Worm (Caenorhabditis elegans) whole organism, early embryonic: ENCODE measurements around the gene npr-30.

Experiments
- B0310.2 ChIP-seq: sonication (generic microtip); optimal IDR thresholded peaks from 2 replicates; lab custom pipeline; 2016; ENCODE audit warnings: mild to moderate bottlenecking, missing genetic modification characterization, missing compliant biosample characterization
- F13C5.2 ChIP-seq: sonication (generic microtip); optimal IDR thresholded peaks from 2 replicates; lab custom pipeline; 2017; ENCODE audit warnings: mild to moderate bottlenecking, missing genetic modification characterization, inconsistent platforms, missing compliant biosample characterization
- aly-1 ChIP-seq: sonication (generic microtip); optimal IDR thresholded peaks from 2 replicates; lab custom pipeline; 2016; ENCODE audit warnings: missing genetic modification characterization, missing compliant biosample characterization
- ama-1 ChIP-seq: fragments of 150-350 bp; optimal IDR thresholded peaks from 2 replicates; lab custom pipeline; 2014
- ceh-13 ChIP-seq: fragments of 200-800 bp; sonication (Bioruptor generic); optimal IDR thresholded peaks from 2 replicates; lab custom pipeline; 2018; ENCODE audit warnings: mild to moderate bottlenecking, missing genetic modification characterization, missing compliant biosample characterization
- ceh-36 ChIP-seq: sonication (generic microtip); optimal IDR thresholded peaks from 2 replicates; lab custom pipeline; 2016; ENCODE audit warnings: missing genetic modification characterization, inconsistent platforms, missing compliant biosample characterization
- ets-7 ChIP-seq: sonication (generic microtip); optimal IDR thresholded peaks from 2 replicates; lab custom pipeline; 2016; ENCODE audit warnings: missing genotype, missing genetic modification characterization, missing compliant biosample characterization
- flt-1 ChIP-seq: fragments of 200-800 bp; sonication (Bioruptor generic); IDR thresholded peaks from 2 replicates; pipeline ENCODE4 v1.3.6; 2022; ENCODE audit warnings: missing genetic modification characterization, missing compliant biosample characterization
- hmbx-1 ChIP-seq: sonication (generic microtip); optimal IDR thresholded peaks from 2 replicates; lab custom pipeline; 2016; ENCODE audit warnings: mild to moderate bottlenecking, missing genetic modification characterization, missing compliant biosample characterization
- hmg-4 ChIP-seq: fragments of 200-800 bp; sonication (Bioruptor generic); optimal IDR thresholded peaks from 2 replicates; lab custom pipeline; 2018; ENCODE audit warnings: mild to moderate bottlenecking, missing genetic modification characterization, missing compliant biosample characterization
- hnd-1 ChIP-seq: sonication (generic microtip); optimal IDR thresholded peaks from 2 replicates; lab custom pipeline; 2016; ENCODE audit warnings: missing genetic modification characterization, missing compliant biosample characterization
- pes-1 ChIP-seq: fragments of 200-800 bp; sonication (Bioruptor generic); IDR thresholded peaks from 2 replicates; pipeline ENCODE4 v1.3.6; 2022; ENCODE audit warnings: missing genetic modification reagents, missing genetic modification characterization, missing compliant biosample characterization
- scrt-1 ChIP-seq: fragments of 200-800 bp; sonication (Bioruptor generic); IDR thresholded peaks from 2 replicates; pipeline ENCODE4 v1.3.6; 2022; ENCODE audit warnings: missing genetic modification characterization, missing compliant biosample characterization
- sea-1 ChIP-seq: fragments of 200-800 bp; sonication (Bioruptor generic); conservative IDR thresholded peaks from 2 replicates; pipeline ENCODE4 v1.3.6; 2022; ENCODE audit warnings: missing genetic modification characterization, missing compliant biosample characterization
- tbx-11 ChIP-seq: fragments of 200-800 bp; sonication (Bioruptor generic); IDR thresholded peaks from 2 replicates; pipeline ENCODE4 v1.3.6; 2022; ENCODE audit warnings: missing genetic modification characterization, missing compliant biosample characterization
- tbx-37 ChIP-seq: fragments of 200-800 bp; sonication (Bioruptor generic); conservative IDR thresholded peaks from 2 replicates; pipeline ENCODE4 v1.3.6; 2022; ENCODE audit warnings: missing genetic modification reagents, missing genetic modification characterization, missing compliant biosample characterization
- tra-4 ChIP-seq: sonication (generic microtip); optimal IDR thresholded peaks from 2 replicates; lab custom pipeline; 2017; ENCODE audit warnings: missing genetic modification characterization, missing compliant biosample characterization

npr-30 gene

DNA sequence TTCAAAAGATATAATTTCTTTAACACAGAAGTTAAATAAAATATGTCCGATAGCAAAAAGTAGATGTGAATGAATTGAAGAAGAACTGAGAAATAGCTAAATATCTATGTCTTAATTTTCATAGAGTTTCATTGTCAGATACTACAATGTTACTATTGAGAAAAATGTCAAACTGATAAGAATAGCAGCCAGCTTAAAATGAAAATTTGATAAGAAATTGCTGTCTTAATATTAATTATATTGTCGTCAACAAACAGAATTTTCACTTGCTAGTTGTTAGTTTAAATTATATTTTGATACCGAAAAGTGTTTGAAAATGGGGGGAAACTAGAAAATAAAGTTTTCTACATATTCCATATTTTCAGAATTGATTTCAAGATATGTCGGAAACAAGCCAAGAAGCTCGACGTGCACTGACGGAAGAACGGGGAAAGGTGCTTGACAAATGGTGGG is at the start of gene npr-30, which contains the start of the genes fbxa-6 and cTel54X.2:
Gene npr-30, plus strand, starts transcription at position 403 of the 453 bp plus-strand sequence.
Gene fbxa-6, minus strand, starts transcription at position 179 of the 453 bp plus-strand sequence.
Gene cTel54X.2, plus strand, starts transcription at position 360 of the 453 bp plus-strand sequence.
- TF ChIP-seq tra-4 (tag; lab: Kevin White, UChicago) (no peak), hmg-4 (GFP tag; lab: Kevin White, UChicago) (no peak), B0310.2 (tag; lab: Kevin White, UChicago) (no peak), scrt-1 (no peak), ceh-13 (no peak), aly-1 (tag; lab: Kevin White, UChicago) (no peak), tbx-11 (GFP tag; lab: Robert Waterston, UW) (no peak)

DNA sequence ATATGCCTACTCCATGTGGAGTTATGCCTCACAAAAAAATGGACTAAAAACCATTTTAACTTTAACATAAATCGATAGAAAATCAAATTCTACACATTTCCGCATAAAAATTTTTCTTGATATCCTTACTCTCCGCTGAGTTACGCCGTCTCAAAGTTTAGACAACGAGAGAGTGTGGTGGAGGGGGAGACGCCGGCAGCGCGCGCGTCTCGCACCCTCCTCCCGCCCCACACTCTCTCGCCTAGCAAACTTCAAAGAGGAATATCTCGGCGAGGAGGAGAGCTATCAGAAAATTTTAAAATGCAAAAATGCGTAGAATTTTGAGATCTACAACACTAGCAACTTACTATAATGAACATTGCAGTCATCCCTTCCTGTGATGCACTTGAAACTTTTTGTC is 11.1 kb downstream of the npr-30 start:
- TF ChIP-seq ceh-13 (no peak), tbx-37 (GFP tag; lab: Robert Waterston, UW) (no peak), tra-4 (tag; lab: Kevin White, UChicago) (no peak)

DNA sequence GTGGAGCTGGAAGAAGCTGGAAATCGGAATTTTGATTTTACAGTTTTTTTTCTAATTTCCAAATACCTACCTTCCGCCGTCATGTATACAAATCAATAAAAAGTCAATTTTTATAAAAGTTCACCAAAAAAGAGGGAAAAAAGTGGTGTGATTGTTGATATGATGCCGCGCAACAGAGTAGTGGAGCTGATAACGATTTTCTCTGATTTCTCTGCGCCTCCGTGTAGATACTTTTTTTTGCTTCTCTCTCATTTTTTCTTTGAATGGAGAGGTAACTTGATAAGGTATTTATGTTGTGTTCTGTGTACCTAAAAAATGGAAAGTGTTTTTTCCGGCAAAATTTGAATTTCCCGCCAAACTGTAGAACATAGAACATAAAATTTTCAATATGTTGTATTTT is 11.6 kb downstream of the npr-30 start, which contains the start of gene nhr-80:
Gene nhr-80, minus strand, starts transcription at position 199 of the 400 bp plus-strand sequence.
- TF ChIP-seq flt-1: no peak
- TF ChIP-seq ceh-13: no peak
- no peak for TF ChIP-seq aly-1 (tag; lab: Kevin White, UChicago)
- no peak for TF ChIP-seq ets-7 (tag; lab: Kevin White, UChicago)
- TF ChIP-seq F13C5.2 (tag; lab: Kevin White, UChicago): no peak
- no peak for TF ChIP-seq hmg-4 (GFP tag; lab: Kevin White, UChicago)
- no peak for TF ChIP-seq tra-4 (tag; lab: Kevin White, UChicago)
- TF ChIP-seq hnd-1 (tag; lab: Kevin White, UChicago): no peak
- no peak for TF ChIP-seq tbx-37 (GFP tag; lab: Robert Waterston, UW)
- TF ChIP-seq tbx-11 (GFP tag; lab: Robert Waterston, UW): no peak
- TF ChIP-seq sea-1: no peak
- TF ChIP-seq scrt-1: no peak

DNA sequence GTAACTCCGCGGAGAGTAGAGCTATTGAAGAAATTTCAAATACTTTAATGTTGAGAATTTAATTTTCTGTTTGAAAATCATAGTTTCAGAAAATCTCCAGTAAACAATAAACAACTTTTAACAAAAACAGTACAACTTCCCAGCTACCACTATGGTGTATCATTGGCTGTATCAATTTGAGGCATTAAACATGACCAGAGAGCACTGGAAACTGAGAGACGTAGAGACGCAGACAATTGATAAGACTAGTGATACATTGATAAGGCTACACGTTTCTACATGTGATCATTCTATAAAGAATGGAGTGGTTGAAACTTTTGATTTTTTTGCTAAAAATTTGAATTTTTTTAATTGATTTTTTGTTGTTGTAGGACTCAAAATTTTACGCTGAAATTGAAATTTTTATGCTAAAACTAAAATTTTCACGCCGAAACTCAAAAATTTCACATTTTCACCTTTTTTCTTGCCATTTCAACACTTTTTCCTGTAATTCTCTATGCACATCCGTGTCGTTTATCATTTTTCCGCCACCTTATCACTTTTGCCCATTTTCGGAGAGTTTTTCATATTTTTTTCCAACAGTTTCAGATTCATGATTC is 12.2 kb downstream of the npr-30 start, which contains the start of gene H10E21.1:
Gene H10E21.1, plus strand, starts transcription at position 549 of the 599 bp plus-strand sequence.
- no peak for TF ChIP-seq ama-1 (lab: Kevin White, UChicago)
- TF ChIP-seq hmbx-1 (tag; lab: Kevin White, UChicago): no peak
- TF ChIP-seq pes-1 (GFP tag; lab: Robert Waterston, UW): no peak
- no peak for TF ChIP-seq ets-7 (tag; lab: Kevin White, UChicago)
- TF ChIP-seq ceh-13: no peak
- TF ChIP-seq hnd-1 (tag; lab: Kevin White, UChicago): no peak
- TF ChIP-seq tbx-37 (GFP tag; lab: Robert Waterston, UW): no peak
- no peak for TF ChIP-seq tra-4 (tag; lab: Kevin White, UChicago)
- no peak for TF ChIP-seq aly-1 (tag; lab: Kevin White, UChicago)
- no peak for TF ChIP-seq F13C5.2 (tag; lab: Kevin White, UChicago)
- TF ChIP-seq hmg-4 (GFP tag; lab: Kevin White, UChicago): no peak
- no peak for TF ChIP-seq B0310.2 (tag; lab: Kevin White, UChicago)
- TF ChIP-seq scrt-1: no peak
- no peak for TF ChIP-seq ceh-36 (tag; lab: Kevin White, UChicago)
- no peak for TF ChIP-seq tbx-11 (GFP tag; lab: Robert Waterston, UW)
- no peak for TF ChIP-seq sea-1

DNA sequence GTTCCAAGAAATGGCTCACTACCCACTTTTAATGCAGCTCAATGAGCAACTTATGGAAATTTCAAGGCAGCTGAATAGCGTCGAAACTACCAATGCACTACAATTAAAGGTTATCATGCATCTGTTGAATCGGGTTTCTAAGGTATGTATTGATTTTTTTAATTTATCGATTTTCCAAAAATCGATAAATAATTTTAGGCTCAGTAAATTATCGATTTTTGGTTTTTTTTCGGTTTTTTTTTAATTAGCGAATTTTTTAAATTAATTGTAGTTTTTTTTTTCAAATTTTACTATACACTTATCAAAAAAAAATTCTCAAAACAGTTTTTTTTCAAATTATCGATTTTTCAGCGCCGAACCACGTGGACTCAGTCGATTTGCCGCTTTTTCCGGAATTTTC is 13.7 kb downstream of the npr-30 start:
- TF ChIP-seq sea-1 (no peak), scrt-1 (no peak), hmg-4 (GFP tag; lab: Kevin White, UChicago) (no peak), F13C5.2 (tag; lab: Kevin White, UChicago) (no peak), tbx-37 (GFP tag; lab: Robert Waterston, UW) (no peak), tra-4 (tag; lab: Kevin White, UChicago) (no peak), ama-1 (lab: Kevin White, UChicago) (no peak), flt-1 (no peak), aly-1 (tag; lab: Kevin White, UChicago) (no peak), ceh-36 (tag; lab: Kevin White, UChicago) (no peak), ets-7 (tag; lab: Kevin White, UChicago) (no peak), pes-1 (GFP tag; lab: Robert Waterston, UW) (no peak), hnd-1 (tag; lab: Kevin White, UChicago) (no peak), tbx-11 (GFP tag; lab: Robert Waterston, UW) (no peak), ceh-13 (no peak), B0310.2 (tag; lab: Kevin White, UChicago) (no peak), hmbx-1 (tag; lab: Kevin White, UChicago) (no peak)

DNA sequence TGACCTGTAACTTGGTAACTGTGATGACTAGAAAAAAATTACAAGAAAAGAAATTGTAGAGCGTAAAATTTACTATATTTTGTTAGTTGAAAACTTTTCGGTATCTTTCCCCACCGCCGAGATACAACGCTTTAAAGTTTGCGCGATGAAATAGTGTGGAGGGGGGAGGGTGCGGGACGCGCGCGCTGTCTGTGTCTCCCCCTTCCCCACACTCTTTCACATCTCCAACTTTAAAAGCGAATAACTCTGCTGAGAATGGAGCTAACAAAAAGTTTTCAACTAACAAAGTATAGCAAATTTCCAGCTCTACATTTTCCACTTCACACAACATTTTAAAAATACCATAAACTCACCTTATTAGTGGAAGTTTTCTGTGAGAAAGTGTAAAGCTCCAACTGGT is 14.4 kb downstream of the npr-30 start:
- TF ChIP-seq pes-1 (GFP tag; lab: Robert Waterston, UW) (no peak), hnd-1 (tag; lab: Kevin White, UChicago) (no peak), F13C5.2 (tag; lab: Kevin White, UChicago) (no peak), tbx-11 (GFP tag; lab: Robert Waterston, UW) (no peak), hmg-4 (GFP tag; lab: Kevin White, UChicago) (no peak), ets-7 (tag; lab: Kevin White, UChicago) (no peak), sea-1 (no peak), flt-1 (no peak), ceh-13 (no peak), ceh-36 (tag; lab: Kevin White, UChicago) (no peak), ama-1 (lab: Kevin White, UChicago) (no peak)

DNA sequence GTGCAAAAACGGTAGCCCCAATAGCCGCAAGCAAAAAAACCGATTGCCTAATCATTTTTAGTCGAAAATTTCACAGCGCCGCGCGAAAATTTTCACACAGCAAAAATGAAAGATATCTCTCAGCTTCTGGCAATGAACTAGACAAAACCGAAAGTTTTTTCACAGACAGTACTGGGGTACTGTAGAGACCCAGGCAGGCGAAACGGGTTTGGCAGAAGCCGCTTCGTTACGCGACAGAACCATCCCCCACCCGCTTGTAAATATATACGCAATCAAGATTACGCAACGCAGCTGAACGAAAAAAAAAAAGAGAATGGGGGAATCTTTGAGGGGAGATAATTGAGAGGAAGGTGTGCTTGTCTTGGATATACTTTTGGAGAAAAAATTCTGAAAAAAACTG is 16.4 kb downstream of the npr-30 start, which contains the start of gene H10E21.4:
Gene H10E21.4, minus strand, starts transcription at position 167 of the 400 bp plus-strand sequence.
- TF ChIP-seq aly-1 (tag; lab: Kevin White, UChicago) (no peak), ceh-13 (no peak), B0310.2 (tag; lab: Kevin White, UChicago) (no peak), pes-1 (GFP tag; lab: Robert Waterston, UW) (no peak), ceh-36 (tag; lab: Kevin White, UChicago) (no peak), hmbx-1 (tag; lab: Kevin White, UChicago) (no peak), tbx-11 (GFP tag; lab: Robert Waterston, UW) (no peak), hnd-1 (tag; lab: Kevin White, UChicago) (no peak), flt-1 (no peak), tra-4 (tag; lab: Kevin White, UChicago) (no peak)
